Fruit fly (Drosophila melanogaster) whole organism, embryonic: Measurements from ENCODE around the gene Myo95E.

ENCODE experiments used
- Ada2b ChIP-seq: fragments of 200-800 bp; sonication (Bioruptor generic); IDR thresholded peaks from 2 replicates; pipeline ENCODE4 v1.3.6; 2022; ENCODE audit warnings: missing biosample characterization, missing genetic modification characterization
- CG10654 ChIP-seq: fragments of 200-800 bp; sonication (Bioruptor generic); optimal IDR thresholded peaks from 2 replicates; lab custom pipeline; 2016; ENCODE audit warnings: missing biosample characterization, missing genetic modification characterization
- CG11093 ChIP-seq: fragments of 200-800 bp; sonication (Bioruptor generic); IDR thresholded peaks from 3 replicates; pipeline ENCODE4 v1.3.6; 2022; ENCODE audit warnings: missing biosample characterization, missing genetic modification characterization
- CG11456 ChIP-seq: fragments of 200-800 bp; sonication (Bioruptor generic); IDR thresholded peaks from 3 replicates; pipeline ENCODE4 v1.3.6; 2022; ENCODE audit warnings: missing biosample characterization, missing genetic modification characterization
- CG11695 ChIP-seq: fragments of 200-800 bp; sonication (Bioruptor generic); IDR thresholded peaks from 3 replicates; pipeline ENCODE4 v1.3.6; 2022; ENCODE audit warnings: missing biosample characterization, missing genetic modification characterization
- CG11696 ChIP-seq: fragments of 200-800 bp; sonication (Bioruptor generic); IDR thresholded peaks from 2 replicates; pipeline ENCODE4 v1.3.6; 2022; ENCODE audit warnings: missing biosample characterization, missing genetic modification characterization
- CG13775 ChIP-seq: fragments of 200-800 bp; sonication (Bioruptor generic); optimal IDR thresholded peaks from 3 replicates; lab custom pipeline; 2017; ENCODE audit warnings: missing biosample characterization, mild to moderate bottlenecking, missing genetic modification characterization
- CG14441 ChIP-seq: fragments of 200-800 bp; sonication (Bioruptor generic); IDR thresholded peaks from 2 replicates; pipeline ENCODE4 v1.3.6; 2022; ENCODE audit warnings: missing biosample characterization, missing genetic modification characterization
- CG17385 ChIP-seq: fragments of 200-800 bp; sonication (Bioruptor generic); optimal IDR thresholded peaks from 3 replicates; lab custom pipeline; 2018; ENCODE audit warnings: missing biosample characterization, mild to moderate bottlenecking, missing genetic modification characterization
- CG17912 ChIP-seq: fragments of 200-800 bp; sonication (Bioruptor generic); optimal IDR thresholded peaks from 2 replicates; lab custom pipeline; 2018; ENCODE audit warnings: missing biosample characterization, mild to moderate bottlenecking, missing genetic modification characterization
- CG18619 ChIP-seq: fragments of 200-800 bp; sonication (Bioruptor generic); optimal IDR thresholded peaks from 3 replicates; lab custom pipeline; 2017; ENCODE audit warnings: missing biosample characterization, mild to moderate bottlenecking, missing genetic modification characterization
- CG2199 ChIP-seq: fragments of 200-800 bp; sonication (Bioruptor generic); IDR thresholded peaks from 3 replicates; pipeline ENCODE4 v1.3.6; 2022; ENCODE audit warnings: missing biosample characterization, missing genetic modification characterization
- CG31365 ChIP-seq: fragments of 200-800 bp; sonication (Bioruptor generic); optimal IDR thresholded peaks from 2 replicates; lab custom pipeline; 2018; ENCODE audit warnings: missing biosample characterization, mild to moderate bottlenecking, missing genetic modification characterization
- CG34376 ChIP-seq: fragments of 200-800 bp; sonication (Bioruptor generic); optimal IDR thresholded peaks from 2 replicates; lab custom pipeline; 2018; ENCODE audit warnings: missing biosample characterization, mild to moderate bottlenecking, missing genetic modification characterization
- CG4404 ChIP-seq: fragments of 200-800 bp; sonication (Bioruptor generic); IDR thresholded peaks from 2 replicates; pipeline ENCODE4 v1.3.6; 2022; ENCODE audit warnings: missing biosample characterization, missing genetic modification characterization
- CG4424 ChIP-seq: fragments of 200-800 bp; sonication (Bioruptor generic); optimal IDR thresholded peaks from 3 replicates; lab custom pipeline; 2016; ENCODE audit warnings: missing biosample characterization, missing genetic modification characterization
- CG5953 ChIP-seq: fragments of 200-800 bp; sonication (Bioruptor generic); IDR thresholded peaks from 2 replicates; pipeline ENCODE4 v1.3.6; 2022; ENCODE audit warnings: missing biosample characterization, missing genetic modification characterization
- CG6689 ChIP-seq: fragments of 200-800 bp; sonication (Bioruptor generic); IDR thresholded peaks from 2 replicates; pipeline ENCODE4 v1.3.6; 2022; ENCODE audit warnings: missing biosample characterization, missing genetic modification characterization
- CG7987 ChIP-seq: fragments of 200-800 bp; sonication (Bioruptor generic); optimal IDR thresholded peaks from 2 replicates; lab custom pipeline; 2018; ENCODE audit warnings: missing biosample characterization, mild to moderate bottlenecking, missing genetic modification characterization, moderate library complexity
- CG9215 ChIP-seq: fragments of 200-800 bp; sonication (Bioruptor generic); IDR thresholded peaks from 2 replicates; pipeline ENCODE4 v1.3.6; 2022; ENCODE audit warnings: missing biosample characterization, missing genetic modification characterization
- CkIIα-i1 ChIP-seq: fragments of 200-800 bp; sonication (Bioruptor generic); IDR thresholded peaks from 2 replicates; pipeline ENCODE4 v1.3.6; 2022; ENCODE audit warnings: missing biosample characterization, missing genetic modification characterization
- CrebB ChIP-seq: fragments of 200-800 bp; sonication (Bioruptor generic); optimal IDR thresholded peaks from 3 replicates; lab custom pipeline; 2018; ENCODE audit warnings: missing biosample characterization, mild to moderate bottlenecking, missing genetic modification characterization
- Drgx ChIP-seq: fragments of 200-800 bp; sonication (Bioruptor generic); IDR thresholded peaks from 2 replicates; pipeline ENCODE4 v1.3.6; 2022; ENCODE audit warnings: missing biosample characterization, missing genetic modification characterization
- Gug ChIP-seq: fragments of 200-800 bp; sonication (Bioruptor generic); IDR thresholded peaks from 4 replicates; pipeline ENCODE4 v1.3.6; 2022; ENCODE audit warnings: missing biosample characterization, missing genetic modification characterization
- HHEX ChIP-seq: fragments of 200-800 bp; sonication (Bioruptor generic); optimal IDR thresholded peaks from 3 replicates; lab custom pipeline; 2017; ENCODE audit warnings: missing biosample characterization, mild to moderate bottlenecking, missing genetic modification characterization, missing genetic modification reagents
- HLHmδ ChIP-seq: fragments of 200-800 bp; sonication (Bioruptor generic); optimal IDR thresholded peaks from 2 replicates; lab custom pipeline; 2018; ENCODE audit warnings: missing biosample characterization, mild to moderate bottlenecking, missing genetic modification characterization, moderate library complexity
- Lpt ChIP-seq: fragments of >200 bp; optimal IDR thresholded peaks from 2 replicates; lab custom pipeline; 2018; ENCODE audit warnings: missing biosample characterization, missing genetic modification characterization
- Mrtf ChIP-seq: fragments of 200-800 bp; sonication (Bioruptor generic); IDR thresholded peaks from 3 replicates; pipeline ENCODE4 v1.3.6; 2022; ENCODE audit warnings: missing biosample characterization, missing genetic modification characterization
- Pdp1 ChIP-seq, 2 experiments: fragments of 200-800 bp; sonication (Bioruptor generic); optimal IDR thresholded peaks; 3 replicates each; lab custom pipeline; 2016; ENCODE audit warnings: missing biosample characterization in 2 of 2, missing genetic modification characterization in 2 of 2, mild to moderate bottlenecking in 1 of 2, moderate library complexity in 1 of 2
- Poxn ChIP-seq: fragments of 200-800 bp; sonication (Bioruptor generic); IDR thresholded peaks from 2 replicates; pipeline ENCODE4 v1.3.6; 2022; ENCODE audit warnings: missing biosample characterization, missing genetic modification characterization
- Scr ChIP-seq: fragments of 200-800 bp; sonication (Bioruptor generic); IDR thresholded peaks from 2 replicates; pipeline ENCODE4 v1.3.6; 2022; ENCODE audit warnings: missing biosample characterization, missing genetic modification characterization; ENCODE audit not compliant: partially characterized antibody
- ase ChIP-seq: fragments of 200-800 bp; sonication (Bioruptor generic); IDR thresholded peaks from 3 replicates; pipeline ENCODE4 v1.3.6; 2022; ENCODE audit warnings: missing biosample characterization, missing genetic modification characterization
- chif ChIP-seq, 2 experiments: fragments of 200-800 bp; sonication (Bioruptor generic); optimal IDR thresholded peaks; 3 replicates each; lab custom pipeline; 2016; ENCODE audit warnings: missing biosample characterization in 2 of 2, missing genetic modification characterization in 2 of 2
- ewg ChIP-seq: fragments of 200-800 bp; sonication (Bioruptor generic); optimal IDR thresholded peaks from 3 replicates; lab custom pipeline; 2017; ENCODE audit warnings: mild to moderate bottlenecking, missing biosample characterization, missing genetic modification reagents, missing genetic modification characterization
- fru ChIP-seq: fragments of >200 bp; optimal IDR thresholded peaks from 2 replicates; lab custom pipeline; 2017
- klu ChIP-seq: fragments of 200-800 bp; sonication (Bioruptor generic); IDR thresholded peaks from 2 replicates; pipeline ENCODE4 v1.3.6; 2022; ENCODE audit warnings: missing biosample characterization, missing genetic modification characterization
- maf-S ChIP-seq: fragments of 200-800 bp; sonication (Bioruptor generic); optimal IDR thresholded peaks from 2 replicates; lab custom pipeline; 2016; ENCODE audit warnings: missing biosample characterization, missing genetic modification characterization
- mld ChIP-seq: fragments of 200-800 bp; sonication (Bioruptor generic); IDR thresholded peaks from 3 replicates; pipeline ENCODE4 v1.3.6; 2022; ENCODE audit warnings: missing biosample characterization, missing genetic modification characterization; ENCODE audit not compliant: partially characterized antibody
- pfk ChIP-seq: fragments of 200-800 bp; sonication (Bioruptor generic); optimal IDR thresholded peaks from 2 replicates; lab custom pipeline; 2018; ENCODE audit warnings: missing biosample characterization, mild to moderate bottlenecking, missing genetic modification characterization, moderate library complexity
- phol ChIP-seq: fragments of 200-800 bp; sonication (Bioruptor generic); optimal IDR thresholded peaks from 3 replicates; lab custom pipeline; 2018; ENCODE audit warnings: missing biosample characterization, mild to moderate bottlenecking, missing genetic modification characterization, moderate library complexity
- scrt ChIP-seq: fragments of 200-800 bp; sonication (Bioruptor generic); optimal IDR thresholded peaks from 2 replicates; lab custom pipeline; 2018; ENCODE audit warnings: missing biosample characterization, mild to moderate bottlenecking, missing genetic modification characterization, moderate library complexity
- sens ChIP-seq: fragments of 200-800 bp; sonication (Bioruptor generic); peaks from one replicate; lab custom pipeline; 2016; ENCODE audit warnings: missing biosample characterization, missing genetic modification characterization
- seq ChIP-seq: fragments of 200-800 bp; sonication (Bioruptor generic); IDR thresholded peaks from 2 replicates; pipeline ENCODE4 v1.3.6; 2022; ENCODE audit warnings: missing biosample characterization, missing genetic modification characterization
- sim ChIP-seq: fragments of 200-800 bp; sonication (Bioruptor generic); IDR thresholded peaks from 2 replicates; pipeline ENCODE4 v1.3.6; 2022; ENCODE audit warnings: missing biosample characterization, missing genetic modification characterization
- slbo ChIP-seq: fragments of 200-800 bp; sonication (Bioruptor generic); IDR thresholded peaks from 2 replicates; pipeline ENCODE4 v1.3.6; 2022; ENCODE audit warnings: missing biosample characterization, missing genetic modification characterization
- slou ChIP-seq: fragments of 200-800 bp; sonication (Bioruptor generic); optimal IDR thresholded peaks from 3 replicates; lab custom pipeline; 2016; ENCODE audit warnings: missing biosample characterization, missing genetic modification characterization
- sr ChIP-seq: fragments of 200-800 bp; sonication (Bioruptor generic); IDR thresholded peaks from 3 replicates; pipeline ENCODE4 v1.3.6; 2022; ENCODE audit warnings: missing biosample characterization, missing genetic modification characterization
- tgo ChIP-seq: fragments of 200-800 bp; sonication (Bioruptor generic); IDR thresholded peaks from 3 replicates; pipeline ENCODE4 v1.3.6; 2022; ENCODE audit warnings: missing biosample characterization, missing genetic modification characterization
- tin ChIP-seq: fragments of 200-800 bp; sonication (Bioruptor generic); optimal IDR thresholded peaks from 3 replicates; lab custom pipeline; 2016; ENCODE audit warnings: missing biosample characterization, missing genetic modification characterization
- vnd ChIP-seq: fragments of 200-800 bp; sonication (Bioruptor generic); IDR thresholded peaks from 3 replicates; pipeline ENCODE4 v1.3.6; 2022; ENCODE audit warnings: missing biosample characterization, missing genetic modification characterization; ENCODE audit not compliant: partially characterized antibody
- wek ChIP-seq: fragments of 200-800 bp; sonication (Bioruptor generic); optimal IDR thresholded peaks from 3 replicates; lab custom pipeline; 2018; ENCODE audit warnings: missing biosample characterization, mild to moderate bottlenecking, missing genetic modification characterization, moderate library complexity

Gene Myo95E

DNA sequence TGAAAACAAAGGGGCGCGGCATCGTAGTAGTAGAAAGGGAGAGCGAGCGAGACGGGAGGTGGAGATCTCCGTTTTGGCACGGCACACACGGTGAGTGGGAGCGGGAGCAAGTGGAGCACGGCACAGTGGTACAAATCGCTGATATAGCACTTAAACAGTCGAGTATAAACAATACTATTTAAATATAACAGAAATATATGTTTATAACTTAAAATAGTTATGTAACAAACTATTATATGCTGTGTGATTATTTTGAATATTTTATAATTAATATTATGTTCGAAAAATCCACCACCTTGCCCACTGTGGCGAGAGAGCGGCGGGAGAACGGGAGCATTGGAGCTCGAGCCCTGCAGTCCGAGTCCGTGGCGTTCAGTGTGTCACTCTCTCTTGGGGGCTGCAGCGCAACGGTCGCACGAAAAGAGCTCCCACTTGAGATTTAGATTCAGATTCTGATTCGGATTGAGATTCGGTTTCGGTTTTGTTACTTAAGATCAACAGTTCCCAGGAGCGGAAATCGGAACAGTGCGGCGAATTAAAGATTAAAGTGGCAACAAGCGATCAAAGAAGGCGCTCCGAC, 20.2 kb downstream of the Myo95E start, which contains the start of gene Kal1 (continued):
- TF ChIP-seq slbo (peak; percentile 80), vnd (peak; percentile 47; the same call in 2 of the 3 replicates), Gug (GFP tag; lab: Robert Waterston, UW) (peak; percentile 70; the same call in 2 of the 4 replicates), phol (peak; percentile 93), CG11093 (GFP tag; lab: Robert Waterston, UW) (peak; percentile 84), Pdp1 (GFP tag; optimal IDR thresholded peaks at IDR 0.05; lab: Kevin White, UChicago) (peak; percentile 19 to 71), CG13775 (GFP tag; lab: Kevin White, UChicago) (peak; percentile 85), ase (GFP tag; lab: Robert Waterston, UW) (peak; percentile 86), wek (peak; percentile 72), CrebB (peak; percentile 89), HHEX (GFP tag; lab: Kevin White, UChicago) (peak; percentile 91), ewg (GFP tag; lab: Kevin White, UChicago) (peak; percentile 91), CG17385 (GFP tag; lab: Kevin White, UChicago) (peak; percentile 90), CG7987 (GFP tag; lab: Kevin White, UChicago) (peak; percentile 50), CG34376 (peak; percentile 6), mld (GFP tag; lab: Robert Waterston, UW) (no peak), CG5953 (GFP tag; lab: Robert Waterston, UW) (peak; percentile 87), tgo (peak; percentile 93), tin (peak; percentile 90), Poxn (no peak), klu (GFP tag; lab: Robert Waterston, UW) (peak; percentile 49), maf-S (no peak), CG11696 (GFP tag; lab: Robert Waterston, UW) (peak; percentile 47), CG2199 (GFP tag; lab: Robert Waterston, UW) (peak; percentile 85; the same call in 2 of the 3 replicates), CG31365 (tag; lab: Kevin White, UChicago) (peak; percentile 72), HLHmδ (GFP tag; lab: Kevin White, UChicago) (no peak), CG11695 (GFP tag; lab: Robert Waterston, UW) (peak; percentile 95), Mrtf (GFP tag; lab: Robert Waterston, UW) (peak; percentile 83), scrt (GFP tag; lab: Kevin White, UChicago) (peak; percentile 82), Ada2b (GFP tag; lab: Robert Waterston, UW) (peak; percentile 90), Drgx (GFP tag; lab: Robert Waterston, UW) (peak; percentile 99), CkIIα-i1 (GFP tag; lab: Robert Waterston, UW) (no peak), pfk (GFP tag; lab: Kevin White, UChicago) (no peak), CG11456 (GFP tag; lab: Robert Waterston, UW) (peak; percentile 69; the same call in 1 of the 3 replicates), chif (GFP tag; optimal IDR thresholded peaks at IDR 0.05; lab: Kevin White, UChicago) (peak; percentile 6 to 9), CG18619 (GFP tag; lab: Kevin White, UChicago) (peak; percentile 81), seq (GFP tag; lab: Robert Waterston, UW) (peak; percentile 95), CG10654 (GFP tag; lab: Kevin White, UChicago) (peak; percentile 83), sr (GFP tag; lab: Robert Waterston, UW) (peak; percentile 44; the same call in 1 of the 3 replicates), sens (GFP tag; lab: Kevin White, UChicago) (peak; percentile 96), CG9215 (peak; percentile 59), fru (lab: Kevin White, UChicago) (no peak), sim (peak; percentile 95), CG14441 (GFP tag; lab: Robert Waterston, UW) (peak; percentile 90), CG4404 (GFP tag; lab: Robert Waterston, UW) (peak; percentile 63), Lpt (GFP tag; lab: Kevin White, UChicago) (no peak), CG17912 (peak; percentile 5), CG6689 (peak; percentile 91), CG4424 (GFP tag; lab: Kevin White, UChicago) (peak; percentile 92), slou (GFP tag; lab: Kevin White, UChicago) (peak; percentile 9), Scr (GFP tag; lab: Robert Waterston, UW) (no peak)
